Worm (Caenorhabditis elegans): Measurements from ENCODE around the gene C17C3.5.

The C17C3.5 gene

ce11 chrII:5544145-5544515, 7.5 kb upstream of the C17C3.5 start (continued):
- TF ChIP-seq nhr-12 (tag; optimal IDR thresholded peaks at IDR 0.05): no peak
- TF ChIP-seq ces-1 (GFP tag; optimal IDR thresholded peaks at IDR 0.05): no peak
- no peak for TF ChIP-seq ceh-63 (GFP tag; optimal IDR thresholded peaks at IDR 0.05)
- TF ChIP-seq snpc-4 (tag; optimal IDR thresholded peaks at IDR 0.05): peak; percentile 98
- no peak for TF ChIP-seq vab-15 (tag; optimal IDR thresholded peaks at IDR 0.05)
- peak; percentile 91 for TF ChIP-seq rnt-1 (tag; optimal IDR thresholded peaks at IDR 0.05)
- TF ChIP-seq skn-1 (tag; optimal IDR thresholded peaks at IDR 0.05): peak; percentile 26
- no peak for TF ChIP-seq unc-86 (tag; optimal IDR thresholded peaks at IDR 0.05)
- peak; percentile 37 for TF ChIP-seq ztf-4 (tag; optimal IDR thresholded peaks at IDR 0.05)
- no peak for TF ChIP-seq unc-30 (tag; optimal IDR thresholded peaks at IDR 0.05)
- no peak for TF ChIP-seq tbx-2 (tag; optimal IDR thresholded peaks at IDR 0.05)
- peak; percentile 70 for TF ChIP-seq lin-39 (tag; optimal IDR thresholded peaks at IDR 0.05)
- TF ChIP-seq zip-4 (GFP tag; optimal IDR thresholded peaks at IDR 0.05): no peak
- TF ChIP-seq lin-13 (GFP tag; optimal IDR thresholded peaks at IDR 0.05): peak; percentile 31
- peak; percentile 27 for TF ChIP-seq xbp-1 (tag; optimal IDR thresholded peaks at IDR 0.05)
- peak; percentile 40 for TF ChIP-seq nhr-84 (tag; optimal IDR thresholded peaks at IDR 0.05)
- peak; percentile 63 for TF ChIP-seq C16A3.4 (tag; optimal IDR thresholded peaks at IDR 0.05)
- peak; percentile 70 for TF ChIP-seq snu-23 (GFP tag; optimal IDR thresholded peaks at IDR 0.05)
- TF ChIP-seq nhr-77 (tag; optimal IDR thresholded peaks at IDR 0.05): peak; percentile 78
- no peak for TF ChIP-seq ceh-88 (GFP tag; IDR thresholded peaks at IDR 0.05)
- TF ChIP-seq jun-1 (tag; optimal IDR thresholded peaks at IDR 0.05): peak; percentile 58
- peak; percentile 97 for TF ChIP-seq ama-1 (optimal IDR thresholded peaks at IDR 0.05)
- no peak for TF ChIP-seq pag-3 (tag; optimal IDR thresholded peaks at IDR 0.05; ENCODE audit: borderline replicate concordance, insufficient read depth)
- no peak for TF ChIP-seq lin-15B (tag; optimal IDR thresholded peaks at IDR 0.05)
- TF ChIP-seq ceh-90 (tag; optimal IDR thresholded peaks at IDR 0.05): no peak
- no peak for TF ChIP-seq aly-2 (tag; optimal IDR thresholded peaks at IDR 0.05)
- peak; percentile 79 for TF ChIP-seq nhr-71 (tag; optimal IDR thresholded peaks at IDR 0.05)
- TF ChIP-seq fkh-4 (tag; optimal IDR thresholded peaks at IDR 0.05; ENCODE audit: borderline replicate concordance): no peak
- no peak for TF ChIP-seq C34B4.2 (tag; optimal IDR thresholded peaks at IDR 0.05)
- TF ChIP-seq dpl-1 (GFP tag; optimal IDR thresholded peaks at IDR 0.05): peak; percentile 11 to 47 (median 25)
- TF ChIP-seq egl-27 (tag; optimal IDR thresholded peaks at IDR 0.05): no peak
- TF ChIP-seq hpl-2 (GFP tag; optimal IDR thresholded peaks at IDR 0.05): no peak
- TF ChIP-seq ets-5 (GFP tag; IDR thresholded peaks at IDR 0.05): no peak
- no peak for TF ChIP-seq egl-13 (tag; optimal IDR thresholded peaks at IDR 0.05)
- no peak for TF ChIP-seq grh-1 (GFP tag; IDR thresholded peaks at IDR 0.05)
- no peak for TF ChIP-seq ztf-11 (tag; optimal IDR thresholded peaks at IDR 0.05)
- peak in 1 of 3 experiments; percentile 29 for TF ChIP-seq ceh-82 (tag; optimal IDR thresholded peaks at IDR 0.05)
- TF ChIP-seq sup-37 (GFP tag; optimal IDR thresholded peaks at IDR 0.05): no peak
- no peak for TF ChIP-seq tlp-1 (tag; optimal IDR thresholded peaks at IDR 0.05)
- peak; percentile 82 for TF ChIP-seq nhr-19 (GFP tag; conservative IDR thresholded peaks at IDR 0.05)
- no peak for TF ChIP-seq elt-3 (tag; optimal IDR thresholded peaks at IDR 0.05)
- no peak for TF ChIP-seq pqm-1 (tag; optimal IDR thresholded peaks at IDR 0.05)
- TF ChIP-seq mep-1 (tag; optimal IDR thresholded peaks at IDR 0.05): no peak
- TF ChIP-seq alr-1 (tag; optimal IDR thresholded peaks at IDR 0.05; ENCODE audit: borderline replicate concordance): no peak
- peak; percentile 66 for TF ChIP-seq nhr-85 (tag)
- peak; percentile 95 for TF ChIP-seq swsn-7 (tag; optimal IDR thresholded peaks at IDR 0.05)
- TF ChIP-seq F16B12.6 (tag; optimal IDR thresholded peaks at IDR 0.05): peak; percentile 24
- no peak for TF ChIP-seq fkh-10 (GFP tag; optimal IDR thresholded peaks at IDR 0.05)
- TF ChIP-seq nhr-47 (tag; optimal IDR thresholded peaks at IDR 0.05): peak; percentile 53
- TF ChIP-seq Y116A8C.19 (tag; optimal IDR thresholded peaks at IDR 0.05; ENCODE audit: borderline replicate concordance): no peak
- no peak for TF ChIP-seq fkh-8 (tag; optimal IDR thresholded peaks at IDR 0.05)
- TF ChIP-seq aha-1 (tag; optimal IDR thresholded peaks at IDR 0.05): no peak
- peak; percentile 33 to 37 for TF ChIP-seq efl-1 (optimal IDR thresholded peaks at IDR 0.05)
- peak in 1 of 2 experiments; percentile 91 for TF ChIP-seq efl-1 (GFP tag; optimal IDR thresholded peaks at IDR 0.05 in 1 of 2)
- TF ChIP-seq C04F5.9 (tag; optimal IDR thresholded peaks at IDR 0.05): peak; percentile 57

Measured in whole organism, L1 larva.